Worm (Caenorhabditis elegans) whole organism, L4 larva: ENCODE measurements around the gene W04G3.5.

Experiments used
- D1046.2 ChIP-seq: fragments of 200-800 bp; sonication (Bioruptor generic); IDR thresholded peaks from 2 replicates; pipeline ENCODE4 v1.3.6; 2022; ENCODE audit warnings: missing genetic modification characterization, missing compliant biosample characterization
- F10B5.3 ChIP-seq: sonication (generic microtip); optimal IDR thresholded peaks from 2 replicates; lab custom pipeline; 2016; ENCODE audit warnings: mild to moderate bottlenecking, missing genetic modification characterization, missing compliant biosample characterization
- F26F4.8 ChIP-seq: fragments of 200-800 bp; sonication (Bioruptor generic); conservative IDR thresholded peaks from 2 replicates; pipeline ENCODE4 v1.3.6; 2022; ENCODE audit warnings: missing genetic modification characterization, missing compliant biosample characterization
- F44E2.7 ChIP-seq: fragments of 200-800 bp; sonication (Bioruptor generic); IDR thresholded peaks from 2 replicates; pipeline ENCODE4 v2.1.2; 2022; ENCODE audit warnings: missing genetic modification characterization, missing compliant biosample characterization
- T26A8.4 ChIP-seq: fragments of 200-800 bp; sonication (Bioruptor generic); IDR thresholded peaks from 2 replicates; pipeline ENCODE4 v1.3.6; 2022; ENCODE audit warnings: missing genetic modification characterization, missing compliant biosample characterization
- Y105C5A.15 ChIP-seq: fragments of 200-800 bp; sonication (Bioruptor generic); IDR thresholded peaks from 2 replicates; pipeline ENCODE4 v1.3.6; 2022; ENCODE audit warnings: missing genetic modification characterization, missing compliant biosample characterization
- Y48G9A.11 ChIP-seq: fragments of 200-800 bp; sonication (Bioruptor generic); IDR thresholded peaks from 2 replicates; pipeline ENCODE4 v1.3.6; 2022; ENCODE audit warnings: missing genetic modification reagents, missing genetic modification characterization, missing compliant biosample characterization
- Y5F2A.4 ChIP-seq: fragments of 200-800 bp; sonication (Bioruptor generic); optimal IDR thresholded peaks from 2 replicates; lab custom pipeline; 2018; ENCODE audit warnings: mild to moderate bottlenecking, missing genetic modification characterization, missing compliant biosample characterization
- Y75B8A.6 ChIP-seq: fragments of 200-800 bp; sonication (Bioruptor generic); IDR thresholded peaks from 2 replicates; pipeline ENCODE4 v1.3.6; 2022; ENCODE audit warnings: missing genetic modification reagents, missing genetic modification characterization, missing compliant biosample characterization
- aha-1 ChIP-seq: fragments of 150-350 bp; peaks from one replicate; lab custom pipeline; 2014; ENCODE audit warnings: missing biosample characterization, missing genetic modification characterization
- ama-1 ChIP-seq: fragments of 150-350 bp; optimal IDR thresholded peaks from 2 replicates; lab custom pipeline; 2014; ENCODE audit warnings: inconsistent platforms, mixed read lengths
- arid-1 ChIP-seq: fragments of 200-800 bp; sonication (Bioruptor generic); conservative IDR thresholded peaks from 2 replicates; pipeline ENCODE4 v1.3.6; 2022; ENCODE audit warnings: missing genetic modification reagents, missing genetic modification characterization, missing compliant biosample characterization
- ceh-20 ChIP-seq: fragments of 200-800 bp; sonication (Bioruptor generic); IDR thresholded peaks from 2 replicates; pipeline ENCODE4 v1.3.6; 2022; ENCODE audit warnings: missing genetic modification reagents, missing genetic modification characterization, missing compliant biosample characterization
- ceh-28 ChIP-seq: fragments of 150-350 bp; optimal IDR thresholded peaks from 2 replicates; lab custom pipeline; 2014; ENCODE audit warnings: missing biosample characterization, missing genetic modification reagents, missing genetic modification characterization
- ceh-32 ChIP-seq: sonication (generic microtip); optimal IDR thresholded peaks from 2 replicates; lab custom pipeline; 2016; ENCODE audit warnings: mild to moderate bottlenecking, missing genetic modification characterization, missing compliant biosample characterization; ENCODE audit not compliant: poor library complexity
- ceh-62 ChIP-seq: sonication (generic microtip); optimal IDR thresholded peaks from 2 replicates; lab custom pipeline; 2017; ENCODE audit warnings: missing biosample characterization, missing genetic modification characterization
- ces-1 ChIP-seq: fragments of 150-350 bp; sonication (generic microtip); optimal IDR thresholded peaks from 4 replicates; lab custom pipeline; 2014; ENCODE audit warnings: missing biosample characterization, missing genetic modification reagents, missing genetic modification characterization
- ctbp-1 ChIP-seq: fragments of 200-800 bp; sonication (Bioruptor generic); IDR thresholded peaks from 2 replicates; pipeline ENCODE4 v1.3.6; 2022; ENCODE audit warnings: missing genetic modification reagents, missing genetic modification characterization, missing compliant biosample characterization
- daf-16 ChIP-seq, 3 experiments: sonication (generic microtip); optimal IDR thresholded peaks; 2 replicates each; lab custom pipeline; 2016 to 2017; ENCODE audit warnings: missing genetic modification characterization in 3 of 3, missing genetic modification reagents in 3 of 3, mild to moderate bottlenecking in 2 of 3, missing compliant biosample characterization in 2 of 3, missing biosample characterization in 1 of 3, moderate library complexity in 1 of 3
- daf-19 ChIP-seq: fragments of 200-800 bp; sonication (Bioruptor generic); conservative IDR thresholded peaks from 2 replicates; pipeline ENCODE4 v1.3.6; 2022; ENCODE audit warnings: missing genetic modification characterization, missing compliant biosample characterization
- dmd-8 ChIP-seq: fragments of 200-800 bp; sonication (Bioruptor generic); IDR thresholded peaks from 2 replicates; pipeline ENCODE4 v1.3.6; 2022; ENCODE audit warnings: missing genetic modification characterization, missing compliant biosample characterization
- dpl-1 ChIP-seq: fragments of 150-350 bp; optimal IDR thresholded peaks from 2 replicates; lab custom pipeline; 2014; ENCODE audit warnings: missing biosample characterization, missing genetic modification reagents, missing genetic modification characterization
- duxl-1 ChIP-seq: sonication (generic microtip); optimal IDR thresholded peaks from 2 replicates; lab custom pipeline; 2016; ENCODE audit warnings: mild to moderate bottlenecking, missing genetic modification characterization, moderate library complexity, missing compliant biosample characterization; ENCODE audit not compliant: poor library complexity
- dve-1 ChIP-seq: sonication (generic microtip); optimal IDR thresholded peaks from 2 replicates; lab custom pipeline; 2017; ENCODE audit warnings: antibody characterized with exemption, mild to moderate bottlenecking, missing genetic modification characterization, missing compliant biosample characterization; ENCODE audit not compliant: insufficient read depth
- egl-27 ChIP-seq: sonication (generic microtip); optimal IDR thresholded peaks from 3 replicates; lab custom pipeline; 2017; ENCODE audit warnings: missing biosample characterization, missing genetic modification reagents, missing genetic modification characterization
- egl-43 ChIP-seq: fragments of 200-800 bp; sonication (Bioruptor generic); IDR thresholded peaks from 2 replicates; pipeline ENCODE4 v1.3.6; 2022; ENCODE audit warnings: missing genetic modification reagents, missing genetic modification characterization, missing compliant biosample characterization
- hlh-11 ChIP-seq: fragments of 200-800 bp; sonication (Bioruptor generic); optimal IDR thresholded peaks from 2 replicates; lab custom pipeline; 2018; ENCODE audit warnings: mild to moderate bottlenecking, missing genetic modification characterization, missing compliant biosample characterization
- hlh-30 ChIP-seq: sonication (generic microtip); optimal IDR thresholded peaks from 2 replicates; lab custom pipeline; 2017; ENCODE audit warnings: antibody characterized with exemption, mild to moderate bottlenecking, missing genetic modification characterization, missing compliant biosample characterization; ENCODE audit not compliant: insufficient read depth
- hmg-1.1 ChIP-seq: fragments of 200-800 bp; sonication (Bioruptor generic); IDR thresholded peaks from 2 replicates; pipeline ENCODE4 v1.3.6; 2022; ENCODE audit warnings: missing genetic modification reagents, missing genetic modification characterization, missing compliant biosample characterization
- lin-13 ChIP-seq: fragments of 150-350 bp; optimal IDR thresholded peaks from 2 replicates; lab custom pipeline; 2014; ENCODE audit warnings: missing biosample characterization, missing genetic modification reagents, missing genetic modification characterization
- lin-15B ChIP-seq: fragments of 150-350 bp; sonication (generic microtip); optimal IDR thresholded peaks from 3 replicates; lab custom pipeline; 2014; ENCODE audit warnings: missing biosample characterization, missing genetic modification characterization
- lin-29 ChIP-seq: fragments of 200-800 bp; sonication (Bioruptor generic); IDR thresholded peaks from 2 replicates; pipeline ENCODE4 v1.3.6; 2022; ENCODE audit warnings: missing genetic modification reagents, missing genetic modification characterization, missing compliant biosample characterization
- lir-3 ChIP-seq: sonication (generic microtip); optimal IDR thresholded peaks from 2 replicates; lab custom pipeline; 2016; ENCODE audit warnings: mild to moderate bottlenecking, missing genetic modification characterization, missing compliant biosample characterization
- madf-9 ChIP-seq: fragments of 200-800 bp; sonication (Bioruptor generic); conservative IDR thresholded peaks from 2 replicates; pipeline ENCODE4 v1.3.6; 2022; ENCODE audit warnings: missing genetic modification reagents, missing genetic modification characterization, missing compliant biosample characterization
- mep-1 ChIP-seq: fragments of 150-350 bp; sonication (generic microtip); optimal IDR thresholded peaks from 3 replicates; lab custom pipeline; 2014; ENCODE audit warnings: missing biosample characterization, missing genetic modification characterization
- nhr-102 ChIP-seq: sonication (generic microtip); optimal IDR thresholded peaks from 2 replicates; lab custom pipeline; 2016; ENCODE audit warnings: mild to moderate bottlenecking, missing genetic modification characterization, moderate library complexity, missing compliant biosample characterization
- nhr-11 ChIP-seq: fragments of 150-350 bp; optimal IDR thresholded peaks from 2 replicates; lab custom pipeline; 2014; ENCODE audit warnings: missing biosample characterization, missing genetic modification characterization
- nhr-42 ChIP-seq: fragments of 200-800 bp; sonication (Bioruptor generic); IDR thresholded peaks from 2 replicates; pipeline ENCODE4 v1.3.6; 2022; ENCODE audit warnings: missing genetic modification characterization, missing compliant biosample characterization
- nhr-6 ChIP-seq: fragments of 150-350 bp; optimal IDR thresholded peaks from 2 replicates; lab custom pipeline; 2014; ENCODE audit warnings: missing biosample characterization, missing genetic modification characterization
- php-3 ChIP-seq: fragments of 200-800 bp; sonication (Bioruptor generic); IDR thresholded peaks from 2 replicates; pipeline ENCODE4 v1.3.6; 2022; ENCODE audit warnings: missing genetic modification reagents, missing genetic modification characterization, missing compliant biosample characterization
- pqm-1 ChIP-seq: sonication (generic microtip); optimal IDR thresholded peaks from 2 replicates; lab custom pipeline; 2017; ENCODE audit warnings: missing biosample characterization, missing genetic modification characterization
- rbr-2 ChIP-seq: sonication (generic microtip); optimal IDR thresholded peaks from 2 replicates; lab custom pipeline; 2016; ENCODE audit warnings: missing genotype, missing genetic modification characterization, missing compliant biosample characterization
- sdz-12 ChIP-seq: fragments of 200-800 bp; sonication (Bioruptor generic); optimal IDR thresholded peaks from 2 replicates; lab custom pipeline; 2018; ENCODE audit warnings: mild to moderate bottlenecking, missing genetic modification characterization, missing compliant biosample characterization
- set-16 ChIP-seq: fragments of 200-800 bp; sonication (Bioruptor generic); IDR thresholded peaks from 2 replicates; pipeline ENCODE4 v1.3.6; 2022; ENCODE audit warnings: missing genetic modification reagents, missing genetic modification characterization, missing compliant biosample characterization
- spr-3 ChIP-seq: fragments of 200-800 bp; sonication (Bioruptor generic); optimal IDR thresholded peaks from 2 replicates; lab custom pipeline; 2018; ENCODE audit warnings: mild to moderate bottlenecking, missing genetic modification characterization, missing compliant biosample characterization
- vab-7 ChIP-seq: fragments of 200-800 bp; sonication (Bioruptor generic); IDR thresholded peaks from 2 replicates; pipeline ENCODE4 v1.3.6; 2022; ENCODE audit warnings: missing genetic modification reagents, missing genetic modification characterization, missing compliant biosample characterization
- zfp-3 ChIP-seq: fragments of 200-800 bp; sonication (Bioruptor generic); conservative IDR thresholded peaks from 2 replicates; pipeline ENCODE4 v1.3.6; 2022; ENCODE audit warnings: missing genetic modification reagents, missing genetic modification characterization, missing compliant biosample characterization
- zip-11 ChIP-seq: fragments of 200-800 bp; sonication (Bioruptor generic); IDR thresholded peaks from 2 replicates; pipeline ENCODE4 v1.3.6; 2022; ENCODE audit warnings: missing genetic modification characterization, missing compliant biosample characterization
- ztf-7 ChIP-seq: fragments of 150-350 bp; optimal IDR thresholded peaks from 2 replicates; lab custom pipeline; 2014; ENCODE audit warnings: missing biosample characterization, missing genetic modification characterization

The W04G3.5 gene

ce11 chrX:11031047-11031695 lies 42.3 kb upstream of the W04G3.5 start (continued):
- TF ChIP-seq egl-43: peak; percentile 92
- TF ChIP-seq sdz-12 (GFP tag; lab: Kevin White, UChicago): no peak
- no peak for TF ChIP-seq F26F4.8 (GFP tag; lab: Robert Waterston, UW)
- TF ChIP-seq daf-16 (GFP tag; optimal IDR thresholded peaks at IDR 0.05; lab: Kevin White, UChicago): peak; percentile 51 to 52
- TF ChIP-seq daf-16 (tag; optimal IDR thresholded peaks at IDR 0.05; lab: Kevin White, UChicago): peak; percentile 83
- peak; percentile 33 for TF ChIP-seq duxl-1 (tag; lab: Kevin White, UChicago)
- peak; percentile 38 for TF ChIP-seq dpl-1 (GFP tag; lab: Kevin White, UChicago)
- peak; percentile 97 for TF ChIP-seq rbr-2
- peak; percentile 18 for TF ChIP-seq ama-1 (lab: Kevin White, UChicago)
- peak; percentile 74; the same call in 1 of the 2 replicates for TF ChIP-seq ceh-20
- no peak for TF ChIP-seq lin-29
- no peak for TF ChIP-seq D1046.2 (GFP tag; lab: Robert Waterston, UW)
- peak; percentile 77 for TF ChIP-seq F10B5.3
- peak; percentile 92 for TF ChIP-seq dve-1 (tag; lab: Kevin White, UChicago)
- no peak for TF ChIP-seq Y105C5A.15 (GFP tag; lab: Robert Waterston, UW)
- TF ChIP-seq nhr-42 (GFP tag; lab: Robert Waterston, UW): no peak
- peak; percentile 70; the same call in 1 of the 2 replicates for TF ChIP-seq arid-1
- TF ChIP-seq hmg-1.1: peak; percentile 87
- TF ChIP-seq madf-9 (GFP tag; lab: Robert Waterston, UW): peak; percentile 40; the same call in 1 of the 2 replicates
- TF ChIP-seq F44E2.7: no peak
- no peak for TF ChIP-seq egl-27
- no peak for TF ChIP-seq Y5F2A.4 (GFP tag; lab: Kevin White, UChicago)
- TF ChIP-seq ceh-62 (tag; lab: Kevin White, UChicago): no peak
- TF ChIP-seq nhr-6: peak; percentile 77
- TF ChIP-seq ztf-7 (tag; lab: Kevin White, UChicago): peak; percentile 28
- TF ChIP-seq zfp-3 (GFP tag; lab: Robert Waterston, UW): no peak
- TF ChIP-seq vab-7: 0 out of 2 replicates have a peak, but pooled peaks have one; percentile 43
- no peak for TF ChIP-seq lin-15B (tag; lab: Kevin White, UChicago)
- TF ChIP-seq daf-19: no peak
- TF ChIP-seq dmd-8 (GFP tag; lab: Robert Waterston, UW): no peak
- TF ChIP-seq pqm-1 (tag; lab: Kevin White, UChicago): peak; percentile 10
- TF ChIP-seq hlh-11 (tag; lab: Kevin White, UChicago): peak; percentile 94
- TF ChIP-seq nhr-102 (tag; lab: Kevin White, UChicago): no peak
- peak; percentile 61 for TF ChIP-seq hlh-30 (tag; lab: Kevin White, UChicago)
- TF ChIP-seq lir-3 (tag; lab: Kevin White, UChicago): peak; percentile 20
- TF ChIP-seq php-3 (GFP tag; lab: Robert Waterston, UW): peak; percentile 58; the same call in 1 of the 2 replicates
- TF ChIP-seq ceh-28 (tag; lab: Kevin White, UChicago): peak; percentile 48
- TF ChIP-seq aha-1 (tag; lab: Kevin White, UChicago): peak; percentile 99
- peak; percentile 70 for TF ChIP-seq lin-13
- TF ChIP-seq T26A8.4: peak; percentile 67; the same call in 1 of the 2 replicates
- TF ChIP-seq ctbp-1 (GFP tag; lab: Robert Waterston, UW): peak; percentile 96
- peak; percentile 92 for TF ChIP-seq mep-1 (tag; lab: Kevin White, UChicago)
- TF ChIP-seq ceh-32 (tag; lab: Kevin White, UChicago): peak; percentile 73
- TF ChIP-seq spr-3: peak; percentile 45
- TF ChIP-seq zip-11 (GFP tag; lab: Robert Waterston, UW): no peak
- TF ChIP-seq ces-1 (GFP tag; lab: Kevin White, UChicago): no peak
- TF ChIP-seq Y48G9A.11 (GFP tag; lab: Robert Waterston, UW): no peak
- no peak for TF ChIP-seq Y75B8A.6
- peak; percentile 91 for TF ChIP-seq nhr-11
- TF ChIP-seq set-16 (GFP tag; lab: Robert Waterston, UW): peak; percentile 94
